Worm (Caenorhabditis elegans) whole organism, L4 larva: ENCODE data around the gene erfa-3.

ENCODE experiments used
- F10B5.3 ChIP-seq: sonication (generic microtip); optimal IDR thresholded peaks from 2 replicates; lab custom pipeline; 2016; ENCODE audit warnings: mild to moderate bottlenecking, missing genetic modification characterization, missing compliant biosample characterization
- R02D3.7 ChIP-seq: fragments of 150-350 bp; sonication (generic microtip); optimal IDR thresholded peaks from 3 replicates; lab custom pipeline; 2014; ENCODE audit warnings: missing biosample characterization, missing genetic modification characterization
- T20F7.1 ChIP-seq: fragments of 200-800 bp; sonication (Bioruptor generic); optimal IDR thresholded peaks from 2 replicates; lab custom pipeline; 2018; ENCODE audit warnings: mild to moderate bottlenecking, missing genetic modification characterization, missing compliant biosample characterization
- Y105C5A.15 ChIP-seq: fragments of 200-800 bp; sonication (Bioruptor generic); IDR thresholded peaks from 2 replicates; pipeline ENCODE4 v1.3.6; 2022; ENCODE audit warnings: missing genetic modification characterization, missing compliant biosample characterization
- aha-1 ChIP-seq: fragments of 150-350 bp; peaks from one replicate; lab custom pipeline; 2014; ENCODE audit warnings: missing biosample characterization, missing genetic modification characterization
- ama-1 ChIP-seq: fragments of 150-350 bp; optimal IDR thresholded peaks from 2 replicates; lab custom pipeline; 2014; ENCODE audit warnings: inconsistent platforms, mixed read lengths
- ceh-20 ChIP-seq: fragments of 200-800 bp; sonication (Bioruptor generic); IDR thresholded peaks from 2 replicates; pipeline ENCODE4 v1.3.6; 2022; ENCODE audit warnings: missing genetic modification reagents, missing genetic modification characterization, missing compliant biosample characterization
- ceh-44 ChIP-seq: fragments of 200-800 bp; sonication (Bioruptor generic); IDR thresholded peaks from 2 replicates; pipeline ENCODE4 v1.3.6; 2022; ENCODE audit warnings: missing genetic modification reagents, missing genetic modification characterization, missing compliant biosample characterization
- ceh-62 ChIP-seq: sonication (generic microtip); optimal IDR thresholded peaks from 2 replicates; lab custom pipeline; 2017; ENCODE audit warnings: missing biosample characterization, missing genetic modification characterization
- ces-1 ChIP-seq: fragments of 150-350 bp; sonication (generic microtip); optimal IDR thresholded peaks from 4 replicates; lab custom pipeline; 2014; ENCODE audit warnings: missing biosample characterization, missing genetic modification reagents, missing genetic modification characterization
- daf-12 ChIP-seq: fragments of 150-350 bp; optimal IDR thresholded peaks from 2 replicates; lab custom pipeline; 2014; ENCODE audit warnings: missing biosample characterization, missing genetic modification reagents, missing genetic modification characterization
- daf-19 ChIP-seq: fragments of 200-800 bp; sonication (Bioruptor generic); conservative IDR thresholded peaks from 2 replicates; pipeline ENCODE4 v1.3.6; 2022; ENCODE audit warnings: missing genetic modification characterization, missing compliant biosample characterization
- daf-8 ChIP-seq: fragments of 200-800 bp; sonication (Bioruptor generic); IDR thresholded peaks from 2 replicates; pipeline ENCODE4 v1.3.6; 2022; ENCODE audit warnings: missing genetic modification characterization, missing compliant biosample characterization
- duxl-1 ChIP-seq: sonication (generic microtip); optimal IDR thresholded peaks from 2 replicates; lab custom pipeline; 2016; ENCODE audit warnings: mild to moderate bottlenecking, missing genetic modification characterization, moderate library complexity, missing compliant biosample characterization; ENCODE audit not compliant: poor library complexity
- dve-1 ChIP-seq: sonication (generic microtip); optimal IDR thresholded peaks from 2 replicates; lab custom pipeline; 2017; ENCODE audit warnings: antibody characterized with exemption, mild to moderate bottlenecking, missing genetic modification characterization, missing compliant biosample characterization; ENCODE audit not compliant: insufficient read depth
- egl-27 ChIP-seq: sonication (generic microtip); optimal IDR thresholded peaks from 3 replicates; lab custom pipeline; 2017; ENCODE audit warnings: missing biosample characterization, missing genetic modification reagents, missing genetic modification characterization
- egl-43 ChIP-seq: fragments of 200-800 bp; sonication (Bioruptor generic); IDR thresholded peaks from 2 replicates; pipeline ENCODE4 v1.3.6; 2022; ENCODE audit warnings: missing genetic modification reagents, missing genetic modification characterization, missing compliant biosample characterization
- fkh-10 ChIP-seq: fragments of 150-350 bp; optimal IDR thresholded peaks from 2 replicates; lab custom pipeline; 2014; ENCODE audit warnings: missing biosample characterization, missing genetic modification reagents, missing genetic modification characterization
- fos-1 ChIP-seq: fragments of 150-350 bp; optimal IDR thresholded peaks from 2 replicates; lab custom pipeline; 2014; ENCODE audit warnings: missing biosample characterization, missing genetic modification characterization
- hlh-11 ChIP-seq: fragments of 200-800 bp; sonication (Bioruptor generic); optimal IDR thresholded peaks from 2 replicates; lab custom pipeline; 2018; ENCODE audit warnings: mild to moderate bottlenecking, missing genetic modification characterization, missing compliant biosample characterization
- hlh-30 ChIP-seq: sonication (generic microtip); optimal IDR thresholded peaks from 2 replicates; lab custom pipeline; 2017; ENCODE audit warnings: antibody characterized with exemption, mild to moderate bottlenecking, missing genetic modification characterization, missing compliant biosample characterization; ENCODE audit not compliant: insufficient read depth
- hmg-1.1 ChIP-seq: fragments of 200-800 bp; sonication (Bioruptor generic); IDR thresholded peaks from 2 replicates; pipeline ENCODE4 v1.3.6; 2022; ENCODE audit warnings: missing genetic modification reagents, missing genetic modification characterization, missing compliant biosample characterization
- lin-15B ChIP-seq: fragments of 150-350 bp; sonication (generic microtip); optimal IDR thresholded peaks from 3 replicates; lab custom pipeline; 2014; ENCODE audit warnings: missing biosample characterization, missing genetic modification characterization
- lin-29 ChIP-seq: fragments of 200-800 bp; sonication (Bioruptor generic); IDR thresholded peaks from 2 replicates; pipeline ENCODE4 v1.3.6; 2022; ENCODE audit warnings: missing genetic modification reagents, missing genetic modification characterization, missing compliant biosample characterization
- lin-39 ChIP-seq: fragments of 150-350 bp; optimal IDR thresholded peaks from 2 replicates; lab custom pipeline; 2014; ENCODE audit warnings: missing biosample characterization, missing genetic modification reagents, missing genetic modification characterization
- lir-3 ChIP-seq: sonication (generic microtip); optimal IDR thresholded peaks from 2 replicates; lab custom pipeline; 2016; ENCODE audit warnings: mild to moderate bottlenecking, missing genetic modification characterization, missing compliant biosample characterization
- mep-1 ChIP-seq: fragments of 150-350 bp; sonication (generic microtip); optimal IDR thresholded peaks from 3 replicates; lab custom pipeline; 2014; ENCODE audit warnings: missing biosample characterization, missing genetic modification characterization
- mes-2 ChIP-seq: sonication (generic microtip); optimal IDR thresholded peaks from 2 replicates; lab custom pipeline; 2016; ENCODE audit warnings: missing genotype, mild to moderate bottlenecking, missing genetic modification characterization, missing compliant biosample characterization; ENCODE audit not compliant: poor library complexity, severe bottlenecking
- nhr-25 ChIP-seq: sonication (generic microtip); optimal IDR thresholded peaks from 2 replicates; lab custom pipeline; 2017; ENCODE audit warnings: missing genetic modification characterization, mild to moderate bottlenecking, missing compliant biosample characterization, antibody characterized with exemption, moderate library complexity, borderline replicate concordance; ENCODE audit not compliant: insufficient read depth
- nhr-42 ChIP-seq: fragments of 200-800 bp; sonication (Bioruptor generic); IDR thresholded peaks from 2 replicates; pipeline ENCODE4 v1.3.6; 2022; ENCODE audit warnings: missing genetic modification characterization, missing compliant biosample characterization
- php-3 ChIP-seq: fragments of 200-800 bp; sonication (Bioruptor generic); IDR thresholded peaks from 2 replicates; pipeline ENCODE4 v1.3.6; 2022; ENCODE audit warnings: missing genetic modification reagents, missing genetic modification characterization, missing compliant biosample characterization
- pqm-1 ChIP-seq: sonication (generic microtip); optimal IDR thresholded peaks from 2 replicates; lab custom pipeline; 2017; ENCODE audit warnings: missing biosample characterization, missing genetic modification characterization
- rbr-2 ChIP-seq: sonication (generic microtip); optimal IDR thresholded peaks from 2 replicates; lab custom pipeline; 2016; ENCODE audit warnings: missing genotype, missing genetic modification characterization, missing compliant biosample characterization
- set-16 ChIP-seq: fragments of 200-800 bp; sonication (Bioruptor generic); IDR thresholded peaks from 2 replicates; pipeline ENCODE4 v1.3.6; 2022; ENCODE audit warnings: missing genetic modification reagents, missing genetic modification characterization, missing compliant biosample characterization
- spr-1 ChIP-seq: sonication (generic microtip); optimal IDR thresholded peaks from 2 replicates; lab custom pipeline; 2016; ENCODE audit warnings: mild to moderate bottlenecking, missing genetic modification characterization, missing compliant biosample characterization
- unc-130 ChIP-seq: sonication (generic microtip); optimal IDR thresholded peaks from 2 replicates; lab custom pipeline; 2016; ENCODE audit warnings: missing genetic modification reagents, missing genetic modification characterization, missing compliant biosample characterization
- unc-39 ChIP-seq: sonication (generic microtip); optimal IDR thresholded peaks from 2 replicates; lab custom pipeline; 2017; ENCODE audit warnings: missing biosample characterization, missing genetic modification characterization
- unc-62 ChIP-seq, 3 experiments: fragments of 150-350 bp in 1 of 3; sonication (generic microtip); optimal IDR thresholded peaks in 2 of 3; peaks in 1 of 3; 1 replicate in 1 of 3; 2 replicates in 2 of 3; lab custom pipeline; 2014 to 2017; ENCODE audit warnings: missing biosample characterization in 3 of 3, missing genetic modification characterization in 3 of 3, missing genetic modification reagents in 3 of 3, missing genotype in 1 of 3
- vab-7 ChIP-seq: fragments of 200-800 bp; sonication (Bioruptor generic); IDR thresholded peaks from 2 replicates; pipeline ENCODE4 v1.3.6; 2022; ENCODE audit warnings: missing genetic modification reagents, missing genetic modification characterization, missing compliant biosample characterization
- zfp-3 ChIP-seq: fragments of 200-800 bp; sonication (Bioruptor generic); conservative IDR thresholded peaks from 2 replicates; pipeline ENCODE4 v1.3.6; 2022; ENCODE audit warnings: missing genetic modification reagents, missing genetic modification characterization, missing compliant biosample characterization
- zip-11 ChIP-seq: fragments of 200-800 bp; sonication (Bioruptor generic); IDR thresholded peaks from 2 replicates; pipeline ENCODE4 v1.3.6; 2022; ENCODE audit warnings: missing genetic modification characterization, missing compliant biosample characterization
- ztf-11 ChIP-seq: fragments of 150-350 bp; optimal IDR thresholded peaks from 2 replicates; lab custom pipeline; 2014; ENCODE audit warnings: missing biosample characterization, missing genetic modification characterization

erfa-3 gene

DNA sequence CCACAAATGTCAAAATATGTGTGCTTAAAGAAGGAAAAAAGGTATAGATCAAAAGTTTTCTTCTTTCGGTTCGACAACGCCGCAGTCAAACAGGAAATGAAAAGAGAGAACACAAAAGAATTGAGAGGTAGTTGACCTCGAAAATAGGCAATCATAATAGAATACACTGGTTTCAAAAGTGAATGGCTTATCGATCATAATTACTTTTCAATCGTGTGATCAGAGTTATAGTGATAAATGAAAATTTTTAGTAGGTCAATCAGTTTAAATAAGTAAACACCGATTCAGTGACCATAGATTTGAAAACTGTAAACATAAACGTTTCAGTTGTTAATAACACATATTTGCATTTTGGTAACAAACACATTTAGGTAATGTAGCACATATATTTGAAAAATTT is 42.5 kb downstream of the erfa-3 start (continued):
- no peak for TF ChIP-seq Y105C5A.15 (GFP tag; lab: Robert Waterston, UW)
- TF ChIP-seq dve-1 (tag; lab: Kevin White, UChicago) = peak; percentile 68
- no peak for TF ChIP-seq ces-1 (GFP tag; lab: Kevin White, UChicago)
- no peak for TF ChIP-seq duxl-1 (tag; lab: Kevin White, UChicago)
- no peak for TF ChIP-seq lin-15B (tag; lab: Kevin White, UChicago)
- TF ChIP-seq R02D3.7 (tag; lab: Kevin White, UChicago) = no peak
- TF ChIP-seq ama-1 (lab: Kevin White, UChicago) = no peak
- TF ChIP-seq daf-12 (tag; lab: Kevin White, UChicago) = no peak
- no peak for TF ChIP-seq ceh-20 (GFP tag; lab: Robert Waterston, UW)
- TF ChIP-seq fkh-10 (GFP tag; lab: Kevin White, UChicago) = no peak
- no peak for TF ChIP-seq egl-27 (tag; lab: Kevin White, UChicago)
- no peak for TF ChIP-seq aha-1 (tag; lab: Kevin White, UChicago)
- no peak for TF ChIP-seq zfp-3
- TF ChIP-seq lin-39 = no peak
- peak in 1 of 2 experiments; percentile 15 for TF ChIP-seq unc-62 (GFP tag; optimal IDR thresholded peaks at IDR 0.05 in 1 of 2; lab: Kevin White, UChicago)
- no peak for TF ChIP-seq unc-62 (tag; optimal IDR thresholded peaks at IDR 0.05; lab: Kevin White, UChicago)
- TF ChIP-seq mes-2 = no peak
- no peak for TF ChIP-seq spr-1 (tag; lab: Kevin White, UChicago)
- no peak for TF ChIP-seq ceh-62 (tag; lab: Kevin White, UChicago)
- TF ChIP-seq pqm-1 (tag; lab: Kevin White, UChicago) = peak; percentile 69
- no peak for TF ChIP-seq nhr-25 (tag; lab: Kevin White, UChicago)
- no peak for TF ChIP-seq lir-3 (tag; lab: Kevin White, UChicago)
- TF ChIP-seq mep-1 = no peak
- no peak for TF ChIP-seq daf-8 (GFP tag; lab: Robert Waterston, UW)
- TF ChIP-seq hmg-1.1 (GFP tag; lab: Robert Waterston, UW) = no peak
- TF ChIP-seq T20F7.1 (GFP tag; lab: Kevin White, UChicago) = no peak
- TF ChIP-seq unc-130 = no peak
- no peak for TF ChIP-seq ceh-44 (GFP tag; lab: Robert Waterston, UW)
- no peak for TF ChIP-seq nhr-42 (GFP tag; lab: Robert Waterston, UW)
- no peak for TF ChIP-seq rbr-2 (tag; lab: Kevin White, UChicago)
- TF ChIP-seq ztf-11 = no peak
- TF ChIP-seq php-3 = no peak
- no peak for TF ChIP-seq vab-7 (GFP tag; lab: Robert Waterston, UW)
- no peak for TF ChIP-seq zip-11 (GFP tag; lab: Robert Waterston, UW)
- peak; percentile 40 for TF ChIP-seq hlh-30 (tag; lab: Kevin White, UChicago)
- no peak for TF ChIP-seq unc-39 (tag; lab: Kevin White, UChicago)
- TF ChIP-seq hlh-11 (tag; lab: Kevin White, UChicago) = peak; percentile 60
- no peak for TF ChIP-seq F10B5.3 (tag; lab: Kevin White, UChicago)
- TF ChIP-seq fos-1 (tag; lab: Kevin White, UChicago) = no peak
- TF ChIP-seq lin-29 (GFP tag; lab: Robert Waterston, UW) = no peak
- TF ChIP-seq egl-43 (GFP tag; lab: Robert Waterston, UW) = no peak
- no peak for TF ChIP-seq set-16 (GFP tag; lab: Robert Waterston, UW)
- TF ChIP-seq daf-19 (GFP tag; lab: Robert Waterston, UW) = no peak
